Worm (Caenorhabditis elegans) whole organism, L4 larva: ENCODE measurements around the gene fbxb-75.

Source experiments
- R02D3.7 ChIP-seq: fragments of 150-350 bp; sonication (generic microtip); optimal IDR thresholded peaks from 3 replicates; lab custom pipeline; 2014; ENCODE audit warnings: missing biosample characterization, missing genetic modification characterization
- Y105C5A.15 ChIP-seq: fragments of 200-800 bp; sonication (Bioruptor generic); IDR thresholded peaks from 2 replicates; pipeline ENCODE4 v1.3.6; 2022; ENCODE audit warnings: missing genetic modification characterization, missing compliant biosample characterization
- daf-19 ChIP-seq: fragments of 200-800 bp; sonication (Bioruptor generic); conservative IDR thresholded peaks from 2 replicates; pipeline ENCODE4 v1.3.6; 2022; ENCODE audit warnings: missing genetic modification characterization, missing compliant biosample characterization
- gei-8 ChIP-seq: fragments of 200-800 bp; sonication (Bioruptor generic); optimal IDR thresholded peaks from 2 replicates; lab custom pipeline; 2018; ENCODE audit warnings: mild to moderate bottlenecking, missing genetic modification characterization, missing compliant biosample characterization
- nhr-111 ChIP-seq: fragments of 200-800 bp; sonication (Bioruptor generic); optimal IDR thresholded peaks from 2 replicates; lab custom pipeline; 2018; ENCODE audit warnings: mild to moderate bottlenecking, missing genetic modification characterization, missing compliant biosample characterization
- pha-4 ChIP-seq, 2 experiments: fragments of 150-350 bp in 1 of 2; fragments of 200-800 bp in 1 of 2; sonication (Bioruptor generic) in 1 of 2; IDR thresholded peaks in 1 of 2; optimal IDR thresholded peaks in 1 of 2; 2 replicates each; pipeline versions ENCODE4 v1.3.6 to Lab custom; 2014 to 2022; ENCODE audit warnings: missing genetic modification characterization in 2 of 2, missing genetic modification reagents in 2 of 2, missing biosample characterization in 1 of 2, missing compliant biosample characterization in 1 of 2
- unc-130 ChIP-seq: sonication (generic microtip); optimal IDR thresholded peaks from 2 replicates; lab custom pipeline; 2016; ENCODE audit warnings: missing genetic modification reagents, missing genetic modification characterization, missing compliant biosample characterization
- unc-62 ChIP-seq, 3 experiments: fragments of 150-350 bp in 1 of 3; sonication (generic microtip); optimal IDR thresholded peaks in 2 of 3; peaks in 1 of 3; 1 replicate in 1 of 3; 2 replicates in 2 of 3; lab custom pipeline; 2014 to 2017; ENCODE audit warnings: missing biosample characterization in 3 of 3, missing genetic modification characterization in 3 of 3, missing genetic modification reagents in 3 of 3, missing genotype in 1 of 3

ce11 chrIV:4473767-4474166, 32.8 kb upstream of the fbxb-75 start:
- TF ChIP-seq unc-62 (GFP tag; optimal IDR thresholded peaks at IDR 0.05 in 1 of 2; lab: Kevin White, UChicago) (no peak), unc-62 (tag; optimal IDR thresholded peaks at IDR 0.05; lab: Kevin White, UChicago) (no peak), pha-4 (GFP tag; IDR thresholded peaks at IDR 0.05; lab: Robert Waterston, UW) (peak; percentile 9; the same call in 1 of the 2 replicates), pha-4 (tag; optimal IDR thresholded peaks at IDR 0.05; lab: Kevin White, UChicago) (no peak), nhr-111 (no peak), gei-8 (GFP tag; lab: Kevin White, UChicago) (no peak), daf-19 (GFP tag; lab: Robert Waterston, UW) (no peak), unc-130 (GFP tag; lab: Kevin White, UChicago) (no peak), R02D3.7 (no peak), Y105C5A.15 (GFP tag; lab: Robert Waterston, UW) (no peak)
